Worm (Caenorhabditis elegans): ENCODE measurements around the gene cyk-7.

- TF ChIP-seq pqm-1 (tag; optimal IDR thresholded peaks at IDR 0.05) (no peak), duxl-1 (tag; optimal IDR thresholded peaks at IDR 0.05; ENCODE audit: poor library complexity) (no peak)
These were observed at the start of gene cyk-7 for ce11 chrIII:7795311-7795710.

Measured in whole organism, L4 larva.